Fruit fly (Drosophila melanogaster) whole organism, embryonic: Measurements from ENCODE around the gene RhoGAP19D.

Experiments
- Atf-2 ChIP-seq: fragments of 200-800 bp; sonication (Bioruptor generic); optimal IDR thresholded peaks from 2 replicates; lab custom pipeline; 2016; ENCODE audit warnings: missing biosample characterization, missing genetic modification characterization
- B-H1 ChIP-seq: fragments of 200-800 bp; sonication (Bioruptor generic); IDR thresholded peaks from 3 replicates; pipeline ENCODE4 v1.3.6; 2022; ENCODE audit warnings: missing biosample characterization, missing genetic modification characterization
- CG12659 ChIP-seq: fragments of 200-800 bp; sonication (Bioruptor generic); optimal IDR thresholded peaks from 3 replicates; lab custom pipeline; 2017; ENCODE audit warnings: mild to moderate bottlenecking, missing biosample characterization, missing genetic modification reagents, missing genetic modification characterization
- CG1603 ChIP-seq: fragments of 200-800 bp; sonication (Bioruptor generic); optimal IDR thresholded peaks from 2 replicates; lab custom pipeline; 2019; ENCODE audit warnings: missing biosample characterization, mild to moderate bottlenecking, missing genetic modification characterization, moderate library complexity
- CG17361 ChIP-seq: fragments of 200-800 bp; sonication (Bioruptor generic); IDR thresholded peaks from 3 replicates; pipeline ENCODE4 v1.3.6; 2022; ENCODE audit warnings: missing biosample characterization, missing genetic modification characterization
- CG30403 ChIP-seq: fragments of 200-800 bp; sonication (Bioruptor generic); optimal IDR thresholded peaks from 3 replicates; lab custom pipeline; 2016; ENCODE audit warnings: missing biosample characterization, missing genetic modification characterization
- CG34422 ChIP-seq: fragments of 200-800 bp; sonication (Bioruptor generic); IDR thresholded peaks from 3 replicates; pipeline ENCODE4 v1.3.6; 2022; ENCODE audit warnings: missing biosample characterization, missing genetic modification characterization
- CG4730 ChIP-seq: fragments of 200-800 bp; sonication (Bioruptor generic); IDR thresholded peaks from 2 replicates; pipeline ENCODE4 v1.3.6; 2022; ENCODE audit warnings: missing biosample characterization, missing genetic modification characterization
- CG6689 ChIP-seq: fragments of 200-800 bp; sonication (Bioruptor generic); IDR thresholded peaks from 2 replicates; pipeline ENCODE4 v1.3.6; 2022; ENCODE audit warnings: missing biosample characterization, missing genetic modification characterization
- CG6791 ChIP-seq: fragments of 200-800 bp; sonication (Bioruptor generic); IDR thresholded peaks from 3 replicates; pipeline ENCODE4 v1.3.6; 2022; ENCODE audit warnings: missing biosample characterization, missing genetic modification characterization; ENCODE audit not compliant: partially characterized antibody
- CG7556 ChIP-seq: fragments of 200-800 bp; sonication (Bioruptor generic); optimal IDR thresholded peaks from 2 replicates; lab custom pipeline; 2017; ENCODE audit warnings: missing biosample characterization, mild to moderate bottlenecking, missing genetic modification characterization
- CG7839 ChIP-seq: fragments of 200-800 bp; sonication (Bioruptor generic); optimal IDR thresholded peaks from 3 replicates; lab custom pipeline; 2018; ENCODE audit warnings: missing biosample characterization, mild to moderate bottlenecking, missing genetic modification characterization, moderate library complexity
- CG8290 ChIP-seq, 3 experiments: fragments of 200-800 bp; sonication (Bioruptor generic); optimal IDR thresholded peaks; 2 replicates each; lab custom pipeline; 2016 to 2019; ENCODE audit warnings: missing biosample characterization in 3 of 3, missing genetic modification characterization in 3 of 3, mild to moderate bottlenecking in 2 of 3, moderate library complexity in 1 of 3
- CG8944 ChIP-seq: fragments of 200-800 bp; sonication (Bioruptor generic); optimal IDR thresholded peaks from 3 replicates; lab custom pipeline; 2016; ENCODE audit warnings: missing biosample characterization, missing genetic modification characterization
- CG9817 ChIP-seq: fragments of 200-800 bp; sonication (Bioruptor generic); optimal IDR thresholded peaks from 2 replicates; lab custom pipeline; 2018; ENCODE audit warnings: missing biosample characterization, mild to moderate bottlenecking, missing genetic modification characterization, moderate library complexity
- Chrac-16 ChIP-seq: fragments of 200-800 bp; sonication (Bioruptor generic); optimal IDR thresholded peaks from 3 replicates; lab custom pipeline; 2016; ENCODE audit warnings: missing biosample characterization, missing genetic modification characterization
- CoRest ChIP-seq: fragments of 200-800 bp; sonication (Bioruptor generic); optimal IDR thresholded peaks from 3 replicates; lab custom pipeline; 2018; ENCODE audit warnings: missing biosample characterization, mild to moderate bottlenecking, missing genetic modification characterization, moderate library complexity
- Elba2 ChIP-seq: fragments of 200-800 bp; sonication (Bioruptor generic); optimal IDR thresholded peaks from 3 replicates; lab custom pipeline; 2016; ENCODE audit warnings: missing biosample characterization, missing genetic modification characterization
- Ets65A ChIP-seq: fragments of 200-800 bp; sonication (Bioruptor generic); peaks from one replicate; lab custom pipeline; 2016; ENCODE audit warnings: missing biosample characterization, missing genetic modification characterization
- Ptx1 ChIP-seq: fragments of 200-800 bp; sonication (Bioruptor generic); IDR thresholded peaks from 2 replicates; pipeline ENCODE4 v1.3.6; 2022; ENCODE audit warnings: missing biosample characterization, missing genetic modification characterization
- Sry-δ ChIP-seq: fragments of 200-800 bp; sonication (Bioruptor generic); optimal IDR thresholded peaks from 2 replicates; lab custom pipeline; 2016; ENCODE audit warnings: missing biosample characterization, missing genetic modification characterization
- Trl ChIP-seq, 3 experiments: fragments of >200 bp in 2 of 3; fragments of 200-800 bp in 1 of 3; sonication (Bioruptor generic) in 1 of 3; optimal IDR thresholded peaks; 2 replicates in 1 of 3; 3 replicates in 2 of 3; lab custom pipeline; 2016 to 2017; ENCODE audit warnings: missing biosample characterization in 1 of 3, missing genetic modification characterization in 1 of 3
- Usf ChIP-seq: fragments of 200-800 bp; sonication (Bioruptor generic); optimal IDR thresholded peaks from 2 replicates; lab custom pipeline; 2017; ENCODE audit warnings: missing genotype, missing biosample characterization, missing genetic modification characterization
- YL-1 ChIP-seq: fragments of 200-800 bp; sonication (Bioruptor generic); optimal IDR thresholded peaks from 3 replicates; lab custom pipeline; 2017; ENCODE audit warnings: missing biosample characterization, mild to moderate bottlenecking, missing genetic modification characterization
- br ChIP-seq: fragments of >200 bp; optimal IDR thresholded peaks from 2 replicates; lab custom pipeline; 2017
- corto ChIP-seq: fragments of 200-800 bp; sonication (Bioruptor generic); optimal IDR thresholded peaks from 2 replicates; lab custom pipeline; 2016; ENCODE audit warnings: missing biosample characterization, mild to moderate bottlenecking, missing genetic modification characterization, moderate library complexity
- croc ChIP-seq: fragments of 200-800 bp; sonication (Bioruptor generic); conservative IDR thresholded peaks from 3 replicates; pipeline ENCODE4 v1.3.6; 2022; ENCODE audit warnings: missing biosample characterization, missing genetic modification characterization
- crol ChIP-seq: fragments of 200-800 bp; sonication (Bioruptor generic); IDR thresholded peaks from 2 replicates; pipeline ENCODE4 v1.3.6; 2022; ENCODE audit warnings: missing biosample characterization, missing genetic modification characterization
- dimm ChIP-seq: fragments of 200-800 bp; sonication (Bioruptor generic); IDR thresholded peaks from 2 replicates; pipeline ENCODE4 v1.3.6; 2022; ENCODE audit warnings: missing biosample characterization, missing genetic modification characterization
- fd3F ChIP-seq: fragments of 200-800 bp; sonication (Bioruptor generic); optimal IDR thresholded peaks from 2 replicates; lab custom pipeline; 2018; ENCODE audit warnings: missing biosample characterization, mild to moderate bottlenecking, missing genetic modification characterization, moderate library complexity
- her ChIP-seq: fragments of 200-800 bp; sonication (Bioruptor generic); optimal IDR thresholded peaks from 2 replicates; lab custom pipeline; 2016; ENCODE audit warnings: missing biosample characterization, missing genetic modification characterization
- lbe ChIP-seq: fragments of 200-800 bp; sonication (Bioruptor generic); optimal IDR thresholded peaks from 2 replicates; lab custom pipeline; 2016; ENCODE audit warnings: missing biosample characterization, mild to moderate bottlenecking, missing genetic modification characterization
- mam ChIP-seq: fragments of 200-800 bp; sonication (Bioruptor generic); optimal IDR thresholded peaks from 3 replicates; lab custom pipeline; 2016; ENCODE audit warnings: missing biosample characterization, missing genetic modification characterization
- oc ChIP-seq: fragments of 200-800 bp; sonication (Bioruptor generic); optimal IDR thresholded peaks from 2 replicates; lab custom pipeline; 2018; ENCODE audit warnings: missing biosample characterization, mild to moderate bottlenecking, missing genetic modification characterization, moderate library complexity
- pros ChIP-seq: fragments of 200-800 bp; sonication (Bioruptor generic); optimal IDR thresholded peaks from 3 replicates; lab custom pipeline; 2019; ENCODE audit warnings: missing biosample characterization, mild to moderate bottlenecking, missing genetic modification characterization, moderate library complexity
- pum ChIP-seq: fragments of 200-800 bp; sonication (Bioruptor generic); optimal IDR thresholded peaks from 2 replicates; lab custom pipeline; 2016; ENCODE audit warnings: missing biosample characterization, missing genetic modification characterization
- repo ChIP-seq: fragments of 200-800 bp; sonication (Bioruptor generic); optimal IDR thresholded peaks from 2 replicates; lab custom pipeline; 2016; ENCODE audit warnings: missing biosample characterization, missing genetic modification characterization
- seq ChIP-seq: fragments of 200-800 bp; sonication (Bioruptor generic); IDR thresholded peaks from 2 replicates; pipeline ENCODE4 v1.3.6; 2022; ENCODE audit warnings: missing biosample characterization, missing genetic modification characterization
- ssp ChIP-seq: fragments of 200-800 bp; sonication (Bioruptor generic); IDR thresholded peaks from 2 replicates; pipeline ENCODE4 v1.3.6; 2022; ENCODE audit warnings: missing biosample characterization, missing genetic modification characterization
- vnd ChIP-seq: fragments of 200-800 bp; sonication (Bioruptor generic); IDR thresholded peaks from 3 replicates; pipeline ENCODE4 v1.3.6; 2022; ENCODE audit warnings: missing biosample characterization, missing genetic modification characterization; ENCODE audit not compliant: partially characterized antibody
- vvl ChIP-seq: fragments of 200-800 bp; sonication (Bioruptor generic); IDR thresholded peaks from 2 replicates; pipeline ENCODE4 v1.3.6; 2022; ENCODE audit warnings: missing biosample characterization, missing genetic modification characterization

Gene RhoGAP19D

dm6 chrX:20501040-20501609 is 9.4 kb downstream of the RhoGAP19D start (continued):
- no peak for TF ChIP-seq CG8290 (GFP tag; optimal IDR thresholded peaks at IDR 0.05; lab: Kevin White, UChicago)
- TF ChIP-seq CG8290 (tag; optimal IDR thresholded peaks at IDR 0.05; lab: Kevin White, UChicago): peak in 1 of 2 experiments; percentile 42
- TF ChIP-seq lbe (GFP tag; lab: Kevin White, UChicago): peak; percentile 89
- no peak for TF ChIP-seq Trl (optimal IDR thresholded peaks at IDR 0.05; lab: Kevin White, UChicago)
- TF ChIP-seq Trl (GFP tag; optimal IDR thresholded peaks at IDR 0.05; lab: Kevin White, UChicago): peak; percentile 39
- TF ChIP-seq B-H1 (GFP tag; lab: Robert Waterston, UW): 0 out of 3 replicates have a peak, but pooled peaks have one; percentile 12
- TF ChIP-seq CoRest (tag; lab: Kevin White, UChicago): peak; percentile 28
- peak; percentile 54 for TF ChIP-seq Ptx1 (GFP tag; lab: Robert Waterston, UW)
- no peak for TF ChIP-seq vnd
- TF ChIP-seq mam: peak; percentile 33
- TF ChIP-seq CG9817 (tag; lab: Kevin White, UChicago): peak; percentile 12
- TF ChIP-seq CG4730: 0 out of 2 replicates have a peak, but pooled peaks have one; percentile 28
- peak; percentile 9 for TF ChIP-seq CG8944 (GFP tag; lab: Kevin White, UChicago)
- no peak for TF ChIP-seq br (lab: Kevin White, UChicago)
- peak; percentile 10 for TF ChIP-seq Atf-2
- TF ChIP-seq fd3F (GFP tag; lab: Kevin White, UChicago): peak; percentile 11
- TF ChIP-seq Elba2 (GFP tag; lab: Kevin White, UChicago): no peak
- peak; percentile 26 for TF ChIP-seq pum
- TF ChIP-seq YL-1 (GFP tag; lab: Kevin White, UChicago): no peak
- peak; percentile 46 for TF ChIP-seq CG30403 (GFP tag; lab: Kevin White, UChicago)
- TF ChIP-seq CG1603 (tag; lab: Kevin White, UChicago): peak; percentile 34
- TF ChIP-seq Ets65A (GFP tag; lab: Kevin White, UChicago): peak; percentile 87
- TF ChIP-seq CG6689 (GFP tag; lab: Robert Waterston, UW): 0 out of 2 replicates have a peak, but pooled peaks have one; percentile 26
- peak; percentile 46 for TF ChIP-seq CG7556 (GFP tag; lab: Kevin White, UChicago)
- TF ChIP-seq Sry-δ (GFP tag; lab: Kevin White, UChicago): no peak
- peak; percentile 30 for TF ChIP-seq oc
- peak; percentile 90 for TF ChIP-seq corto (GFP tag; lab: Kevin White, UChicago)
- TF ChIP-seq CG17361: 0 out of 3 replicates have a peak, but pooled peaks have one; percentile 35
- peak; percentile 55 for TF ChIP-seq CG7839 (tag; lab: Kevin White, UChicago)
- TF ChIP-seq CG34422: 0 out of 3 replicates have a peak, but pooled peaks have one; percentile 32
- no peak for TF ChIP-seq repo
- no peak for TF ChIP-seq CG6791 (GFP tag; lab: Robert Waterston, UW)
- peak; percentile 62 for TF ChIP-seq vvl (GFP tag; lab: Robert Waterston, UW)
- TF ChIP-seq Chrac-16: peak; percentile 32
- no peak for TF ChIP-seq Usf
- TF ChIP-seq croc: peak; percentile 19; the same call in 1 of the 3 replicates

dm6 chrX:20499802-20500201 is 10.7 kb downstream of the RhoGAP19D start:
- TF ChIP-seq dimm (GFP tag; lab: Robert Waterston, UW): no peak
- TF ChIP-seq oc: peak; percentile 26
- TF ChIP-seq ssp: no peak
- peak; percentile 27 for TF ChIP-seq pros (GFP tag; lab: Kevin White, UChicago)
- peak; percentile 45; the same call in 1 of the 2 replicates for TF ChIP-seq seq (GFP tag; lab: Robert Waterston, UW)
- TF ChIP-seq her (GFP tag; lab: Kevin White, UChicago): no peak
- TF ChIP-seq pum: no peak
- no peak for TF ChIP-seq CG12659 (GFP tag; lab: Kevin White, UChicago)
- peak; percentile 62 for TF ChIP-seq crol (GFP tag; lab: Robert Waterston, UW)
